Fruit fly (Drosophila melanogaster) whole organism, wandering third instar larva: ENCODE data around the gene srp.

Experiments used
- Abd-B ChIP-seq: fragments of >200 bp; optimal IDR thresholded peaks from 2 replicates; lab custom pipeline; 2017; ENCODE audit warnings: missing biosample characterization, missing genetic modification characterization
- CG32264 ChIP-seq: fragments of 200-800 bp; sonication (Bioruptor generic); optimal IDR thresholded peaks from 2 replicates; lab custom pipeline; 2016; ENCODE audit warnings: missing biosample characterization, missing genetic modification characterization
- CG9705 ChIP-seq: fragments of 200-800 bp; sonication (Bioruptor generic); optimal IDR thresholded peaks from 2 replicates; lab custom pipeline; 2018; ENCODE audit warnings: missing biosample characterization, mild to moderate bottlenecking, missing genetic modification characterization
- CrebA ChIP-seq: fragments of 200-800 bp; sonication (Bioruptor generic); optimal IDR thresholded peaks from 2 replicates; lab custom pipeline; 2016; ENCODE audit warnings: missing biosample characterization, mild to moderate bottlenecking, missing genetic modification characterization, borderline replicate concordance
- Dfd ChIP-seq: fragments of >200 bp; optimal IDR thresholded peaks from 2 replicates; lab custom pipeline; 2017; ENCODE audit warnings: missing biosample characterization, missing genetic modification characterization
- Dif ChIP-seq: fragments of 200-275, 200-300 bp; sonication (Bioruptor generic); optimal IDR thresholded peaks from 2 replicates; lab custom pipeline; 2018; ENCODE audit warnings: missing biosample characterization, missing genetic modification characterization; ENCODE audit not compliant: partially characterized antibody
- GATAd ChIP-seq: sonication (Bioruptor generic); optimal IDR thresholded peaks from 2 replicates; lab custom pipeline; 2016; ENCODE audit warnings: missing biosample characterization, missing genetic modification characterization
- HLH106 ChIP-seq: fragments of 200-800 bp; optimal IDR thresholded peaks from 3 replicates; lab custom pipeline; 2019; ENCODE audit warnings: missing biosample characterization, mild to moderate bottlenecking, missing genetic modification characterization, moderate library complexity
- Hnf4 ChIP-seq: fragments of 200-800 bp; sonication (Bioruptor generic); optimal IDR thresholded peaks from 2 replicates; lab custom pipeline; 2016; ENCODE audit warnings: missing biosample characterization, mild to moderate bottlenecking, missing genetic modification characterization
- Hr78 ChIP-seq: fragments of >200 bp; optimal IDR thresholded peaks from 2 replicates; lab custom pipeline; 2017; ENCODE audit warnings: missing biosample characterization, missing genetic modification characterization
- Hr83 ChIP-seq: fragments of 200-300 bp; sonication (Bioruptor generic); optimal IDR thresholded peaks from 2 replicates; lab custom pipeline; 2016; ENCODE audit warnings: missing biosample characterization, mild to moderate bottlenecking, missing genetic modification characterization, moderate library complexity; ENCODE audit not compliant: poor library complexity, severe bottlenecking
- Jra ChIP-seq: sonication (Bioruptor generic); optimal IDR thresholded peaks from 2 replicates; lab custom pipeline; 2016; ENCODE audit warnings: missing biosample characterization, missing genetic modification characterization
- Mio ChIP-seq: sonication (Bioruptor generic); optimal IDR thresholded peaks from 2 replicates; lab custom pipeline; 2016; ENCODE audit warnings: missing biosample characterization, missing genetic modification characterization
- Myc ChIP-seq: fragments of >200 bp; optimal IDR thresholded peaks from 2 replicates; lab custom pipeline; 2017
- N ChIP-seq: fragments of >200 bp; optimal IDR thresholded peaks from 2 replicates; lab custom pipeline; 2018; ENCODE audit warnings: missing biosample characterization, missing external identifiers, missing genetic modification characterization
- OdsH ChIP-seq: fragments of 200-800 bp; sonication (Bioruptor generic); optimal IDR thresholded peaks from 2 replicates; lab custom pipeline; 2016; ENCODE audit warnings: missing biosample characterization, mild to moderate bottlenecking, missing genetic modification characterization
- Rel ChIP-seq, 2 experiments: fragments of 200-800 bp; sonication (Bioruptor generic) in 1 of 2; optimal IDR thresholded peaks; 2 replicates in 1 of 2; 3 replicates in 1 of 2; lab custom pipeline; 2016 to 2019; ENCODE audit warnings: mild to moderate bottlenecking in 2 of 2, missing biosample characterization in 2 of 2, missing genetic modification characterization in 2 of 2, moderate library complexity in 1 of 2
- Sp1 ChIP-seq: fragments of 200-800 bp; sonication (Bioruptor generic); optimal IDR thresholded peaks from 3 replicates; lab custom pipeline; 2019; ENCODE audit warnings: missing biosample characterization, mild to moderate bottlenecking, missing genetic modification characterization, moderate library complexity
- Vsx2 ChIP-seq: fragments of 200-300, 225-300 bp; sonication (Bioruptor generic); optimal IDR thresholded peaks from 2 replicates; lab custom pipeline; 2018; ENCODE audit warnings: missing biosample characterization, missing genetic modification characterization; ENCODE audit not compliant: partially characterized antibody
- br ChIP-seq: fragments of 200-800 bp; sonication (Bioruptor generic); optimal IDR thresholded peaks from 2 replicates; lab custom pipeline; 2016; ENCODE audit warnings: missing biosample characterization, missing genetic modification characterization
- brk ChIP-seq: fragments of 200-800 bp; sonication (Bioruptor generic); optimal IDR thresholded peaks from 2 replicates; lab custom pipeline; 2016; ENCODE audit warnings: missing biosample characterization, mild to moderate bottlenecking, missing genetic modification characterization
- dl ChIP-seq, 2 experiments: fragments of 175-275, 200-275 bp in 1 of 2; fragments of 200-275 bp in 1 of 2; sonication (Bioruptor generic); optimal IDR thresholded peaks; lab custom pipeline; 2018; ENCODE audit warnings: mild to moderate bottlenecking in 2 of 2, missing biosample characterization in 2 of 2, missing genetic modification characterization in 2 of 2, moderate library complexity in 2 of 2; ENCODE audit not compliant: partially characterized antibody in 2 of 2, insufficient read depth in 1 of 2
- dmrt93B ChIP-seq: fragments of 200-800 bp; sonication (Bioruptor generic); optimal IDR thresholded peaks from 2 replicates; lab custom pipeline; 2018; ENCODE audit warnings: missing biosample characterization, mild to moderate bottlenecking, missing genetic modification characterization
- dsf ChIP-seq: sonication (Bioruptor generic); optimal IDR thresholded peaks from 2 replicates; lab custom pipeline; 2016; ENCODE audit warnings: missing biosample characterization, missing genetic modification characterization, borderline replicate concordance
- ey ChIP-seq: fragments of 200-800 bp; sonication (Bioruptor generic); optimal IDR thresholded peaks from 2 replicates; lab custom pipeline; 2016; ENCODE audit warnings: missing biosample characterization, missing genetic modification characterization
- foxo ChIP-seq, 2 experiments: fragments of 200-800 bp; sonication (Bioruptor generic); optimal IDR thresholded peaks; 2 replicates in 1 of 2; 3 replicates in 1 of 2; lab custom pipeline; 2016 to 2017; ENCODE audit warnings: missing biosample characterization in 2 of 2, missing genetic modification characterization in 2 of 2
- fru ChIP-seq: fragments of 200-800 bp; sonication (Bioruptor generic); optimal IDR thresholded peaks from 3 replicates; lab custom pipeline; 2016; ENCODE audit warnings: missing biosample characterization, mild to moderate bottlenecking, missing genetic modification characterization
- h ChIP-seq: fragments of 200-800 bp; sonication (Bioruptor generic); optimal IDR thresholded peaks from 3 replicates; lab custom pipeline; 2016; ENCODE audit warnings: missing biosample characterization, mild to moderate bottlenecking, missing genetic modification characterization
- jim ChIP-seq: fragments of 175-275, 200-325 bp; sonication (Bioruptor generic); optimal IDR thresholded peaks from 2 replicates; lab custom pipeline; 2016; ENCODE audit warnings: missing biosample characterization, mild to moderate bottlenecking, missing genetic modification characterization
- lola ChIP-seq: fragments of >200 bp; optimal IDR thresholded peaks from 2 replicates; lab custom pipeline; 2017; ENCODE audit warnings: missing biosample characterization, missing genetic modification characterization
- pan ChIP-seq: fragments of >200 bp; optimal IDR thresholded peaks from 2 replicates; lab custom pipeline; 2017
- psq ChIP-seq: fragments of 200-800 bp; sonication (Bioruptor generic); optimal IDR thresholded peaks from 3 replicates; lab custom pipeline; 2017; ENCODE audit warnings: missing biosample characterization, mild to moderate bottlenecking, missing genetic modification characterization, moderate library complexity
- rgr ChIP-seq: fragments of 200-800 bp; sonication (Bioruptor generic); optimal IDR thresholded peaks from 3 replicates; lab custom pipeline; 2016; ENCODE audit warnings: missing biosample characterization, mild to moderate bottlenecking, missing genetic modification characterization
- sage ChIP-seq: fragments of 200-800 bp; sonication (Bioruptor generic); optimal IDR thresholded peaks from 2 replicates; lab custom pipeline; 2016; ENCODE audit warnings: missing biosample characterization, mild to moderate bottlenecking, missing genetic modification characterization
- sv ChIP-seq: fragments of 200-800 bp; sonication (Bioruptor generic); optimal IDR thresholded peaks from 3 replicates; lab custom pipeline; 2016; ENCODE audit warnings: missing biosample characterization, missing genetic modification characterization
- tai ChIP-seq: sonication (Bioruptor generic); optimal IDR thresholded peaks from 2 replicates; lab custom pipeline; 2016; ENCODE audit warnings: missing biosample characterization, missing genetic modification characterization
- usp ChIP-seq: fragments of >200 bp; optimal IDR thresholded peaks from 2 replicates; lab custom pipeline; 2017; ENCODE audit warnings: missing biosample characterization, missing genetic modification characterization
- woc ChIP-seq: sonication (Bioruptor generic); optimal IDR thresholded peaks from 2 replicates; lab custom pipeline; 2016; ENCODE audit warnings: missing biosample characterization, mild to moderate bottlenecking, missing genetic modification characterization

srp gene

DNA sequence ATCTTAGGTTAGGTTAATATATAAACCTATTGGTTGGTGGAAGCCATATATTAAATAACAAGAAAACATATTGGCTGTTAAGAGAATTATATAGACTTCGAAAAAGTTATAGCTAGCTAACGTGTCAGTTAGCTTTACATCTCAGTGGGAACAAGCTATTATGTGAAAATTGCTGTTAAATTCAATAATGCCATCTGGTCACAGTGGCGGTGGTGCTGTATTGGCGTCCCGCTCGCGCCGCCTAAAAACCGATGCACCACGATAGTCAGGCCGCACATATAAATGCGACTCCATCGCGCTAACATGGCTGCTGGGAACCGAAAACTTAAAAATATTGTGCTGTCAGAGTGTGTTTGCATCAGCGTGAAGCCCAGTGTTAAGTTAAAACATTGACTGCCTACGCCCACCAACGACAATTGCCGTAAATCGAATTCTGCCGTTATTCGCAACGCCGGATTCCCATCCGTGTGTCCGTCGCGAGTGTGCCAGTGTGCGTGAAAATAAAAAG lies 12.9 kb upstream of the srp start, which contains the start of gene Hel89B (continued):
- TF ChIP-seq Rel (GFP tag; optimal IDR thresholded peaks at IDR 0.05; lab: Kevin White, UChicago) (no peak), Rel (tag; optimal IDR thresholded peaks at IDR 0.05; lab: Kevin White, UChicago) (peak; percentile 3), Jra (GFP tag; lab: Kevin White, UChicago) (peak; percentile 48), N (GFP tag; lab: Kevin White, UChicago) (peak; percentile 99), rgr (GFP tag; lab: Kevin White, UChicago) (peak; percentile 25), psq (GFP tag; lab: Kevin White, UChicago) (no peak), Myc (lab: Kevin White, UChicago) (peak; percentile 30), Sp1 (GFP tag; lab: Kevin White, UChicago) (no peak), woc (peak; percentile 67), Hr78 (GFP tag; lab: Kevin White, UChicago) (peak; percentile 83), CG32264 (GFP tag; lab: Kevin White, UChicago) (no peak), h (GFP tag; lab: Kevin White, UChicago) (peak; percentile 7), lola (GFP tag; lab: Kevin White, UChicago) (peak; percentile 74), Vsx2 (no peak), Dif (GFP tag; lab: Kevin White, UChicago) (peak; percentile 57), GATAd (GFP tag; lab: Kevin White, UChicago) (no peak)

DNA sequence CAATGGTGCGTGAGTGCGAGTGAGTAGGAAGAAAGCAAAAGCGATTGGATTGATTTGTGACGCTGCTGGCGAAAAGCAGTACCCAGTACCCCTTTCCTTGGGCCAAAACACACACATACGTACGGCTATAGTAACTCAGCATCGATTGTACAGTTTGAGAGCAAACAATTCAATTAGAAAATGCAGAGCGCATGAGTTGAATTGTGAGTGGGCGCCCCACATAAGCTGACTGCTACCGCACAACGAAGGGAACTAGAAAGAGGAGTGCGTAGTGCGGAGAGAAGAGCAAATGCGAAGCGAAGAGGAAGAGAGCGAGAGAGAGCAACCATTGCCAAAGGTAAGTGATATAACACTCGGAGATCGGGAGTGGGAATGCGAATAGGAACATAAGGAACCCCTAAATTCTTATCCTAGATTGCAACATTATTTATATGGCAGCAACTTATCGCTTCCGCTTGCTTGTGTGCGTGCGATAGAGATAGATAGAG lies 12.4 kb upstream of the srp start:
- TF ChIP-seq dsf (GFP tag; lab: Kevin White, UChicago) (no peak), fru (GFP tag; lab: Kevin White, UChicago) (no peak), Hnf4 (GFP tag; lab: Kevin White, UChicago) (no peak), GATAd (GFP tag; lab: Kevin White, UChicago) (no peak), CrebA (GFP tag; lab: Kevin White, UChicago) (no peak), psq (GFP tag; lab: Kevin White, UChicago) (peak; percentile 99), lola (GFP tag; lab: Kevin White, UChicago) (no peak), tai (GFP tag; lab: Kevin White, UChicago) (no peak), ey (GFP tag; lab: Kevin White, UChicago) (no peak), Sp1 (GFP tag; lab: Kevin White, UChicago) (peak; percentile 29), Mio (no peak), foxo (GFP tag; optimal IDR thresholded peaks at IDR 0.05; lab: Kevin White, UChicago) (no peak), Dfd (GFP tag; lab: Kevin White, UChicago) (no peak), HLH106 (no peak), rgr (GFP tag; lab: Kevin White, UChicago) (no peak), dl (GFP tag; optimal IDR thresholded peaks at IDR 0.05; lab: Kevin White, UChicago; ENCODE audit: insufficient read depth in 1 of 2, partially characterized antibody in 2 of 2) (peak; percentile 85 to 95), usp (GFP tag; lab: Kevin White, UChicago) (no peak), OdsH (GFP tag; lab: Kevin White, UChicago) (no peak), Abd-B (GFP tag; lab: Kevin White, UChicago) (no peak), dmrt93B (GFP tag; lab: Kevin White, UChicago) (no peak), br (GFP tag; lab: Kevin White, UChicago) (no peak), CG32264 (GFP tag; lab: Kevin White, UChicago) (no peak), N (GFP tag; lab: Kevin White, UChicago) (no peak), pan (lab: Kevin White, UChicago) (no peak), CG9705 (GFP tag; lab: Kevin White, UChicago) (no peak), Hr83 (GFP tag; lab: Kevin White, UChicago) (no peak), Rel (GFP tag; optimal IDR thresholded peaks at IDR 0.05; lab: Kevin White, UChicago) (no peak), Rel (tag; optimal IDR thresholded peaks at IDR 0.05; lab: Kevin White, UChicago) (no peak), sv (GFP tag; lab: Kevin White, UChicago) (no peak), Myc (lab: Kevin White, UChicago) (no peak), Hr78 (GFP tag; lab: Kevin White, UChicago) (no peak), Dif (GFP tag; lab: Kevin White, UChicago) (peak; percentile 98), brk (GFP tag; lab: Kevin White, UChicago) (no peak), sage (no peak), Vsx2 (peak; percentile 92), Jra (GFP tag; lab: Kevin White, UChicago) (no peak), woc (no peak), h (GFP tag; lab: Kevin White, UChicago) (no peak), jim (GFP tag; lab: Kevin White, UChicago) (no peak)
